Fruit fly (Drosophila melanogaster) S2 (cell line): ENCODE measurements around the gene nxf2.
A peak's percentile ranks its signal among the peaks of the same experiment; 100 is the strongest.

Source experiments
- CG8478 ChIP-seq: fragments of >200 bp; optimal IDR thresholded peaks from 2 replicates; lab custom pipeline; 2018
- CTCF ChIP-seq, 2 experiments: fragments of >200 bp; optimal IDR thresholded peaks; 2 replicates each; lab custom pipeline; 2018

The nxf2 gene

DNA sequence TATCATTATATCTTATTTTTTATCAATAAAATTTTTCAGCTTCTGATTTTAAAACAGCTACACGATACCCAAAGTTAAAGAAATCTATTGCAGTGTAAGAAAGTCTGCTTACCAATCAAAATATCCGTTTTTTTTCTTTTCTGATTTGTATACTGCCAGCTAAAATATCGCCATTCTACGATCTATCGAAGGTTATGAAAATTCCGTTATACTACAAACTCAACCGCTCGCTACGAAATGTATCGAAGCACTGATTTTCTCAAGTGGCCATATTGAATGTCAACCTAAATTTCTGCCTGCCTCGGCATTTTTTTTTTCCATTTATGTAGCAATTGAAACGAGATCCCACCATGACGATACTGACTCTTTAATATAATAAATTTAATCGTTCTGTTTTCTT lies at the start of gene nxf2:
TSS of gene nxf2 (minus strand) at position 258 of the 400 bp plus-strand sequence.
- TF ChIP-seq CG8478 (lab: Kevin White, UChicago) (no peak), CTCF (optimal IDR thresholded peaks at IDR 0.05; lab: Kevin White, UChicago) (no peak)

DNA sequence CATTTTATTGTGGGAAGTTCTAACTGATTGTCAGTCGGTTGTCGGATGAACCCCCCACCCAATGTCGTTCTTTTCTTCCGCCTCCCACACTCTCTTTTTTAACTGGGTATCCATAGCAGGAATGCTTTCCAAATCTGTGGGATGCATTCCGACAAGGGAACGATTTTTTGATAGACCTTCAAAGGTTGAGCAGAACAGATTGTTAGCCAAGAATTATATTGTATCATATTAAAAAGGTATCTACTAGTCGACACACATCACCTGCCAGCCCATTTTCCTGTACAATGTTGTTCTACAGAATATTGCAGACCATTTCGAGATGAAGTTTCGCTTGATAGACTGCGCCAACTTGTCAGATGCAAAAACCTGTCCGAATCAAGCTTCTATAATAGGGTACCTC lies 49.7 kb upstream of the nxf2 start:
- TF ChIP-seq CG8478 (lab: Kevin White, UChicago), result no peak
- no peak for TF ChIP-seq CTCF (optimal IDR thresholded peaks at IDR 0.05; lab: Kevin White, UChicago)

DNA sequence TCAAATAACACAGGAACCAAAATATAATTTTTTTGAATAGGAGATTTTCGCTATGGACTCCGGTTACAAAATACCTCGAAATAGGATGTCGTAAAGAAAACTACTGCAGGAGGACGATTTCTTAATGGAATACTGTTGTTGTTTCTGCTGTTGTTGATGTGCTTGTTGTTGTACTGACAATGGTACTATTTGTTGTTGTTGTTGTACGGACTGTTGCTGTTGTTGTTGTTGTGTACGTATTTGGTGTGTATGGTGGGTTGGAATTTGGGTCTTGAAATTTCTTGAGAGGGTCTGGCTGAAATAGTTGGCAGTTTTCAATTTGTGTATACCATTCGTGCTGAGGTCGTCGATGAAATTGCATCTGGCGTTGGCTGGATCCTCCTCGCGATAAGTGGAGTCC lies 46.1 kb upstream of the nxf2 start:
- TF ChIP-seq CTCF (optimal IDR thresholded peaks at IDR 0.05; lab: Kevin White, UChicago) (no peak), CG8478 (lab: Kevin White, UChicago) (no peak)

DNA sequence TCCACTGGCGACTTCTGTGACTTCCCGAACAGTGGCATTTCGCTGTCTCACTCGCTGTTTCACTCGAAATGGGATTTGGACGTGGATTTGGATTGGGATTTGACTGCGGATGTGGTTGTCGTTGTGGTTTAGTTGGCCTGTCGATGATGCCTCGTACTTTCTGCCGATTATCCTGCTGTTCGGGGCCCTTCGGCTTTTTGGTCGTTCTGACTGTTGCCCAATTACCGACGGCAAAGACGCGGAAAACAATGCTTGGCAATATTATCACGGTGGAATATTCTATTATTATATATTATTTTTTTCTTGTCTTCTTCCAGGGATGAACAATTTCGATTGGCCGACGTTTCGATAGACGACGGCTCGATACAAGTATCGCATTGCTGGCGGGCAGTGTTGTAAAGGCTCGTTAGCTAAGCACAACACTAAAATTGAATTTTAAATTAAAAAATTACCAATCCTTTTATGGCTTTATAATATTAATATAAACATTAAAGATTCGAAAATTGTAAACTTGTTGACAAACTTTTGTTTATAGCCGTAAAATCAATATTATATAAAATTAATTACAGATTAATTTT lies 35.1 kb upstream of the nxf2 start, which contains the start of gene Mo25:
TSS of gene Mo25 (minus strand) at position 341 of the 578 bp plus-strand sequence.
- TF ChIP-seq CG8478 (lab: Kevin White, UChicago) (no peak), CTCF (optimal IDR thresholded peaks at IDR 0.05; lab: Kevin White, UChicago) (no peak)

DNA sequence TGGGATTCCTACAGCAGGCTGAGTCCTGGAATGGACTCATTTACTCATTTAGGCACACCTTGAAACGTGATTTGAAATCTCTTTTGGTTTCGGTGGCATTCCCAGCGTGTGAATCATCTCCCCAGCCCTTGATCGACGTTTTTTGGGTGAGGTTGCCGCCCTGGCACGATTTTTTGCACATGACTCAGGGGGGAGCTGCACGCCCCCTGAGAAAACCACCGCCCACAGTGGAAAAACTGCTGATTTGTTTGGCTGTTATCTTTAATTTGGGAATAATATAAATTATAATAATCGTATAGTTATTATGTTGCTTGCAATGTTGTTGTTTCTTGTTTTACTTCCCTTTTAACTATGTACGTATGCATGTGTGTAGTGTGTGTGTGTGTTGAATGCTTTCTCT lies 32.9 kb upstream of the nxf2 start:
- no peak for TF ChIP-seq CTCF (optimal IDR thresholded peaks at IDR 0.05; lab: Kevin White, UChicago)

DNA sequence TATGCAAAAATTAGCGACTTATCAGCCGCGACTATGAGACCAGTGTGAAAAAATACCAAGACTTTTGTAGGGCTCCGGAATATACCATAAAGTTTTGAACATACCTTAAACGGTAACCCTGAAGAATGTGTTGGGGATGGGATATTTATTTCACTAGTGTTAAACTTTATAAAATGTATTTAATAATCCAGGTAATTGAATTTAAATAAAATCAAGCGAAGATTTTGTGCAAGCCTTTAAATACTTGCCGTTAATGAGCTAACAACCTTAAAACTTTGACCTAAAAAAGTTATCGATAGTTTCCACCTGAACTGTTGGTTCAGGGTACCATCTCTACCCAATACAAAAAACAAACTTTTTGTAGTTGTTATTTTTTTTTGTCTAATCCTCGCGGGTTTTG lies 32.0 kb upstream of the nxf2 start, which contains the start of gene CG4101:
TSS of gene CG4101 (plus strand) at position 335 of the 400 bp plus-strand sequence.
- no peak for TF ChIP-seq CG8478 (lab: Kevin White, UChicago)
- no peak for TF ChIP-seq CTCF (optimal IDR thresholded peaks at IDR 0.05; lab: Kevin White, UChicago)

DNA sequence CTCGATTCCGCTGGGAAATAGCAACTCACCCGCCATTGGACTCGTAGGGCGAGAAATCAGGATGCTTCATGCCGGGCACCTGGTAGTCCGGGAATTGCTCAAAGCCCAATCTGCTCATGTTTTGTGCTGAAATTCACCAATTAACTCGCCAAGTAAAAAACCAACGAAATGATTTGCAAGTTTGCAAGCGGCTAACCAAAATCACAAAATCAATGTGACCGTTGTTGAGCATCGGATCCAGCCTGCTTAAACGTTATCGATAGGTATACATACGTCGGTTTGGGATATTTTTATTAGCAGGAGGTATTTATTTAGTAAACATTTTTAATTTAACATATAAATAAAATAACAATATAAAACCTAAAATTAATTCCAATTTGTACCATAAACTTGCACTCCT lies 30.1 kb upstream of the nxf2 start, which contains the start of gene Prosbeta6:
TSS of gene Prosbeta6 (minus strand) at position 218 of the 400 bp plus-strand sequence.
- TF ChIP-seq CTCF (optimal IDR thresholded peaks at IDR 0.05; lab: Kevin White, UChicago) (peak in 1 of 2 experiments; percentile 5), CG8478 (lab: Kevin White, UChicago) (no peak)

DNA sequence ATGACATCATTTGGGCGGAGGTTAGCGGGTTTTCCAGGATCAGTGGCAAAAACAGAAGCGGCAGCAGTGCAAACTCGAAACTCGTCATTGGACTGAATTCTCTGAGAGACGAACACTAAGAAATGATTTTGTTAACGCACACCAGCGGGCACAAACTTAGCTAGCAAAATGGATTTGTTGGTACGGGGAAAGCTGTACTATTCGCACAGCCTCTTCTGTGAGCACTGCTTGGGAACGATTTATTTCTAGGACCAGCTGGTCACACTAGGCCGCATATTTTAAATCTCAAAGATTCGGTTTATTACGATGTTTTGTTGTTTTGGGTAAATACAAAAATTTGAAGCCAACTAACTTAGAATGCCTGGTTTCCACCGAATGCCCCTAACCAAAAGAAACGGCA lies 29.0 kb upstream of the nxf2 start, which contains the start of gene CG4098:
TSS of gene CG4098 (minus strand) at position 228 of the 400 bp plus-strand sequence.
- no peak for TF ChIP-seq CG8478 (lab: Kevin White, UChicago)
- no peak for TF ChIP-seq CTCF (optimal IDR thresholded peaks at IDR 0.05; lab: Kevin White, UChicago)

DNA sequence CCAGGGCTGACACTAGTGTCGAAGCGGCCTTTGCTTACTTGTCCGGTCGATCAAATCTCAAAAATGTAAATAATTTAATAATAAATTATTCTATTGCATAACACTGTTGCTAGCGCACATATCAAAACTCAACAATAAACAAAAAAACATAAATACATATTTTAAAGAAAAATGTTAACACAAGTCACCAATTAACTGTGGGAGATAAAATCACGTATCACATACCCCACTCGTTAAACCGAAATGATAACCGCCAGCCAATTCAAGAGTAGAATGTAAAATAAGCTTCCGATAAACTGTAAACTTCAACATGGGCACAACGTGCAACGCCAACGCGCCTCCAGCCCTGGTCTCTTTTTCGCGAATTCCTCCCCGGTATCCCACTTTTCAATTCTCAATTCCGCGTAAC lies 22.6 kb upstream of the nxf2 start, which contains the start of gene Arts:
TSS of gene Arts (plus strand) at position 116 of the 409 bp plus-strand sequence.
- TF ChIP-seq CG8478 (lab: Kevin White, UChicago) (no peak), CTCF (optimal IDR thresholded peaks at IDR 0.05; lab: Kevin White, UChicago) (no peak)

DNA sequence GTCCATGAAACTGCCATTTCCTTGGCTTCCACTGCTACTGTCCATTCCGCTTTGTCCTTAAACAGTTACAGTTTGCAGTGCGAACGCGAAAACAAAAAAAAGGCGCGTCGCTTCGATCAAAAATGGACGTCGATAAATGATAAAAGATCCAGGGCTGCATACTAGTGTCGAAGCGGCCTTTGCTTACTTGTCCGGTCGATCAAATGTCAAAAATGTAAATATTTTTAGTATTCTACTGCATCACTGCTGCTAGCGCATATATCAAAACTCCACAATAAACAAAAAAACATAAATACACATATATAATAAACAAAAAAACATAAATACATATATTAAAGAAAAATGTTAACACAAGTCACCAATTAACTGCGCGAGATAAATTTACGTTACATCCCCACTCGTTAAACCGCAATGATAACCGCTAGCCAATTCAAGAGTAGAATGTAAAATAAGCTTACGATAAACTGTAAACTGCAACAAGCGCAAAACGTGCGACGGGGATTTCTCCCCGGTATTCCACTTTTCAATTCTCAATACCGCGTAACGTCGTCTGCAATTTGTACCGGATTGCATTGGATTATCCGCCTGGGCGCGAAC lies 14.9 kb upstream of the nxf2 start, which contains the start of the genes spd-2 and Apl:
TSS of gene spd-2 (minus strand) at position 93 of the 597 bp plus-strand sequence.
TSS of gene Apl (plus strand) at position 260 of the 597 bp plus-strand sequence.
- no peak for TF ChIP-seq CTCF (optimal IDR thresholded peaks at IDR 0.05; lab: Kevin White, UChicago)
- no peak for TF ChIP-seq CG8478 (lab: Kevin White, UChicago)

DNA sequence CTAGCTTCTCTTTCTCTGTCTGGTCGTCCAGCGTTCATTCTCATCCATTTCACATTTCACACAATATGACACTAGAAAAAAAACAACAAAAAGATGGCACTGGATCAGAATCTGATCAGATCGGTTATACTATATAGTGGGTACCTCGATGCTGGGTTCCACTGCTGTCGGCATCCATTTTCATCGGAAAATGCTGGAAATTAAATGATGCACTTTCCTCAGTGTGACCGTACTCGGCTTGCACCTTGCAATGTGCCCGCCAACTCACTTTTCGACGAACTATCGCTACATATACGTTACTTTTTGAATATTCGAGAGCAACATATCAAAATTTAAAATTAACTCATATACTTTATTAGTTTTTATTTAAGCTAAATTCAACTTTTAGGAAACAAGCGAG lies 10.8 kb upstream of the nxf2 start, which contains the start of gene tra:
TSS of gene tra (minus strand) at position 191 of the 400 bp plus-strand sequence.
- no peak for TF ChIP-seq CG8478 (lab: Kevin White, UChicago)

DNA sequence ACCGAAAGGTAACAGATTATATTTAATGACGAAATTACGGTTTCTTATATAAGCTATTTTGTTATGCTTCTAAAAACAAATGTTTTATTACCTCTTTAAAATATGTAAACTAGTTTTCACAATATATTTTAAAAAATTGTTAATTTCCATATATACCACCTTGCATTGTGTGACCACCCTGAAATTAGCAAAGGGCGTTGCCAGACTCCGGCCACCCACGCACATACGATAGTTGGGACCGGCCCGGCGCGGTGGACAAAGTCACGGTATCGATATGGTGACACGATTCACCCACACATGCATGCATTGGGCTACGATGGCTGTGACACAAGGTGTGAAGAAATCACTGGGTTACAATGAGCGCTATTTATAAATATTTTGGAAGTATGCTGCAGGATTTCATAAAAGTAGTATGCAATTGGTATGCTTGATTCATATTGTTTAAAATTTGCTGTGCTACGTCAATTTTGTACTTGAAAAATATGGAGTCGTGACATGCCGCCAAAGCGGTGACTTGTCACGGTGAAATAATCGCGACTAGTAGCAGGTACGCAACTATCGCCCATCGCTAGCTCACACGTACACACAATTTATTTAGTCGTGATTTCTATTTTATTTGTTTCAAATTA lies 8.0 kb upstream of the nxf2 start:
- TF ChIP-seq CTCF (optimal IDR thresholded peaks at IDR 0.05; lab: Kevin White, UChicago) (peak in 1 of 2 experiments; percentile 31), CG8478 (lab: Kevin White, UChicago) (no peak)

DNA sequence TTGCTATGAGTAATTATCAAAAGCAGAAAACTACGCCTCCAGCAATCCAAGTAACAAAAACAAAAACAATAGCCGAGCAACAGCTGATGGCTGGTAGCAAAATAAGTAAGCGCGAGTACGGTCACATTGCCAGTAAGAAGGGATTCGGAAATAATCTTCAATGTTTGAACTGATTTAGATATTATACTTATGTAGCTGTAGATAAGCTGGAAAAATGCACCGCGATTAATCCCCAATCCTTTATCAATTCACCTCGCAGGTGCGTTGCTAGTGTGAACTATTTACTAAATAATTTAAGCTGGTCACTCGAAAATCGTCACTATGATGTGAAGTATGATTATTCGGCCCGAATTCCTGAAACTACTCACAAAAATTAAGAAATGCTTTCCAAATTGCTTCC lies 6.9 kb upstream of the nxf2 start, which contains the start of the genes Syx8 and CG32163:
TSS of gene Syx8 (minus strand) at position 69 of the 400 bp plus-strand sequence.
TSS of gene CG32163 (plus strand) at position 169 of the 400 bp plus-strand sequence.
- TF ChIP-seq CTCF (optimal IDR thresholded peaks at IDR 0.05; lab: Kevin White, UChicago) (no peak), CG8478 (lab: Kevin White, UChicago) (no peak)

DNA sequence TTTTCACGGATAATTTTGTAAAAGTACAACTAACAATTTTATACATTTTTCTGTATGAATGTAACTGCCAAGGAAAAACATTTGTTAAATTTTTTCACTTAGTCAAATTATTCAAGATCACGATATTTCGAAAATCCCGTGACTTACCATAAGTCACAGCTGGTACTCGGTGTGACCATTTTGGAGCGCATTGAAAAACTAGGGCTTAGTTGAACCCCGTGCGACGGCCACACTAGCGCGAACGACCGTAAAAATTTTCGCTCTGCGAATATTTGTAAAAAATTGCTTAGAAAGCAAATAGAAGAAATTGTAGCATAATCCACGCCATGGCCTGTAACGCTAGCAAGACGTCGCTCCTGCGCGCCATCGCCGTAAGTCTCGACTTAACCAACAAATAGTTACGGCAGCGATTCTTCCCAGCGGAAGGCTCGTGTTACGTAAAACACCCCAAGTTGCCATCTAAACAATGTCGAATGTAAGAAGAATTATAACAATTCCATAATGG lies 4.0 kb upstream of the nxf2 start, which contains the start of gene UQCR-C2:
TSS of gene UQCR-C2 (plus strand) at position 51 of the 505 bp plus-strand sequence.
- peak in 1 of 2 experiments; percentile 44 for TF ChIP-seq CTCF (optimal IDR thresholded peaks at IDR 0.05; lab: Kevin White, UChicago)
- no peak for TF ChIP-seq CG8478 (lab: Kevin White, UChicago)
